Worm (Caenorhabditis elegans) whole organism, young adult: ENCODE data around the gene Y57G11C.8.
A peak's percentile ranks its signal among the peaks of the same experiment; 100 is the strongest.

ENCODE experiments used
- B0019.2 ChIP-seq: fragments of 200-800 bp; sonication (Bioruptor generic); conservative IDR thresholded peaks from 2 replicates; pipeline ENCODE4 v1.3.6; 2022; ENCODE audit warnings: missing genetic modification reagents, missing genetic modification characterization, missing compliant biosample characterization
- B0035.1 ChIP-seq: sonication (generic microtip); optimal IDR thresholded peaks from 2 replicates; lab custom pipeline; 2016; ENCODE audit warnings: missing genetic modification characterization, mild to moderate bottlenecking, missing compliant biosample characterization, missing genotype, missing genetic modification reagents
- C06A6.2 ChIP-seq: fragments of 200-800 bp; sonication (Bioruptor generic); conservative IDR thresholded peaks from 2 replicates; pipeline ENCODE4 v1.3.6; 2022; ENCODE audit warnings: missing genetic modification characterization, missing compliant biosample characterization
- C17E4.6 ChIP-seq: fragments of 200-800 bp; sonication (Bioruptor generic); IDR thresholded peaks from 2 replicates; pipeline ENCODE4 v1.3.6; 2022; ENCODE audit warnings: missing genetic modification reagents, missing genetic modification characterization, missing compliant biosample characterization
- F55B11.4 ChIP-seq: sonication (generic microtip); optimal IDR thresholded peaks from 2 replicates; lab custom pipeline; 2016; ENCODE audit warnings: missing compliant biosample characterization, missing genetic modification characterization, borderline replicate concordance; ENCODE audit not compliant: insufficient read depth
- K12H6.12 ChIP-seq: fragments of 200-800 bp; sonication (Bioruptor generic); optimal IDR thresholded peaks from 2 replicates; lab custom pipeline; 2018; ENCODE audit warnings: mild to moderate bottlenecking, missing genetic modification characterization, missing compliant biosample characterization
- T07F8.4 ChIP-seq: sonication (generic microtip); optimal IDR thresholded peaks from 2 replicates; lab custom pipeline; 2016; ENCODE audit warnings: mild to moderate bottlenecking, missing genetic modification characterization, moderate library complexity, missing compliant biosample characterization
- T26A5.8 ChIP-seq: sonication (generic microtip); optimal IDR thresholded peaks from 2 replicates; lab custom pipeline; 2016; ENCODE audit warnings: missing genetic modification characterization, missing compliant biosample characterization
- Y53G8AR.9 ChIP-seq: fragments of 200-800 bp; sonication (Bioruptor generic); conservative IDR thresholded peaks from 2 replicates; pipeline ENCODE4 v1.3.6; 2022; ENCODE audit warnings: missing genetic modification reagents, missing genetic modification characterization, missing compliant biosample characterization
- Y56A3A.18 ChIP-seq: fragments of 200-800 bp; sonication (Bioruptor generic); IDR thresholded peaks from 2 replicates; pipeline ENCODE4 v1.3.6; 2022; ENCODE audit warnings: missing genetic modification reagents, missing genetic modification characterization, missing compliant biosample characterization
- Y67H2A.10 ChIP-seq: fragments of 200-800 bp; sonication (Bioruptor generic); conservative IDR thresholded peaks from 2 replicates; pipeline ENCODE4 v1.3.6; 2022; ENCODE audit warnings: missing genetic modification reagents, missing genetic modification characterization, missing compliant biosample characterization
- ZK185.1 ChIP-seq: sonication (generic microtip); optimal IDR thresholded peaks from 2 replicates; lab custom pipeline; 2016; ENCODE audit warnings: mild to moderate bottlenecking, missing genetic modification characterization, missing compliant biosample characterization; ENCODE audit not compliant: poor library complexity, severe bottlenecking
- ama-1 ChIP-seq, 3 experiments: fragments of 150-350 bp in 1 of 3; sonication (generic microtip) in 2 of 3; optimal IDR thresholded peaks; 2 replicates each; lab custom pipeline; 2014 to 2018; ENCODE audit warnings: missing biosample characterization in 2 of 3, missing genetic modification characterization in 2 of 3, missing genetic modification reagents in 2 of 3
- athp-1 ChIP-seq: sonication (generic microtip); optimal IDR thresholded peaks from 2 replicates; lab custom pipeline; 2017; ENCODE audit warnings: mild to moderate bottlenecking, missing genetic modification characterization, missing compliant biosample characterization
- attf-3 ChIP-seq: fragments of 200-800 bp; sonication (Bioruptor generic); conservative IDR thresholded peaks from 2 replicates; pipeline ENCODE4 v1.3.6; 2022; ENCODE audit warnings: missing genetic modification reagents, missing genetic modification characterization, missing compliant biosample characterization
- attf-5 ChIP-seq: fragments of 200-800 bp; sonication (Bioruptor generic); optimal IDR thresholded peaks from 2 replicates; lab custom pipeline; 2018; ENCODE audit warnings: mild to moderate bottlenecking, missing genetic modification characterization, missing compliant biosample characterization
- bed-1 ChIP-seq: fragments of 200-800 bp; sonication (Bioruptor generic); IDR thresholded peaks from 2 replicates; pipeline ENCODE4 v1.3.6; 2022; ENCODE audit warnings: missing genetic modification reagents, missing genetic modification characterization, missing compliant biosample characterization
- cebp-1 ChIP-seq, 2 experiments: fragments of 200-800 bp in 1 of 2; sonication (Bioruptor generic) in 1 of 2; sonication (generic microtip) in 1 of 2; IDR thresholded peaks in 1 of 2; optimal IDR thresholded peaks in 1 of 2; 2 replicates each; pipeline versions ENCODE4 v1.3.6 to Lab custom; 2017 to 2022; ENCODE audit warnings: missing compliant biosample characterization in 2 of 2, missing genetic modification characterization in 2 of 2, mild to moderate bottlenecking in 1 of 2, missing genetic modification reagents in 1 of 2, moderate library complexity in 1 of 2
- cebp-2 ChIP-seq: fragments of 200-800 bp; sonication (Bioruptor generic); IDR thresholded peaks from 2 replicates; pipeline ENCODE4 v1.3.6; 2022; ENCODE audit warnings: missing genetic modification characterization, missing compliant biosample characterization
- ceh-100 ChIP-seq: fragments of 200-800 bp; sonication (Bioruptor generic); IDR thresholded peaks from 2 replicates; pipeline ENCODE4 v1.3.6; 2022; ENCODE audit warnings: missing genetic modification reagents, missing genetic modification characterization, missing compliant biosample characterization
- ceh-58 ChIP-seq: fragments of 200-800 bp; sonication (Bioruptor generic); IDR thresholded peaks from 2 replicates; pipeline ENCODE4 v1.3.6; 2022; ENCODE audit warnings: missing genetic modification characterization, missing compliant biosample characterization
- ekl-4 ChIP-seq: fragments of 200-800 bp; sonication (Bioruptor generic); IDR thresholded peaks from 2 replicates; pipeline ENCODE4 v1.3.6; 2022; ENCODE audit warnings: missing genetic modification reagents, missing genetic modification characterization, missing compliant biosample characterization
- him-1 ChIP-seq: sonication (generic microtip); optimal IDR thresholded peaks from 2 replicates; lab custom pipeline; 2016; ENCODE audit warnings: missing genotype, missing genetic modification reagents, missing genetic modification characterization, missing compliant biosample characterization
- hlh-12 ChIP-seq: sonication (generic microtip); optimal IDR thresholded peaks from 2 replicates; lab custom pipeline; 2016; ENCODE audit warnings: missing genetic modification characterization, missing compliant biosample characterization
- hmg-20 ChIP-seq: fragments of 200-800 bp; sonication (Bioruptor generic); IDR thresholded peaks from 2 replicates; pipeline ENCODE4 v1.3.6; 2022; ENCODE audit warnings: missing genetic modification reagents, missing genetic modification characterization, missing compliant biosample characterization
- hsf-1 ChIP-seq: fragments of 200-800 bp; sonication (Bioruptor generic); IDR thresholded peaks from 2 replicates; pipeline ENCODE4 v1.3.6; 2022; ENCODE audit warnings: missing genetic modification reagents, missing genetic modification characterization, missing compliant biosample characterization
- lag-1 ChIP-seq: fragments of 200-800 bp; sonication (Bioruptor generic); IDR thresholded peaks from 2 replicates; pipeline ENCODE4 v1.3.6; 2022; ENCODE audit warnings: missing genetic modification reagents, missing genetic modification characterization, missing compliant biosample characterization
- lin-54 ChIP-seq: fragments of 200-800 bp; sonication (Bioruptor generic); optimal IDR thresholded peaks from 2 replicates; lab custom pipeline; 2018; ENCODE audit warnings: mild to moderate bottlenecking, missing genetic modification characterization, missing compliant biosample characterization
- mel-28 ChIP-seq: sonication (generic microtip); optimal IDR thresholded peaks from 2 replicates; lab custom pipeline; 2016; ENCODE audit warnings: borderline replicate concordance, mild to moderate bottlenecking, missing genetic modification characterization, missing compliant biosample characterization
- nfyb-1 ChIP-seq: fragments of 200-800 bp; sonication (Bioruptor generic); IDR thresholded peaks from 2 replicates; pipeline ENCODE4 v1.3.6; 2022; ENCODE audit warnings: missing genetic modification reagents, missing genetic modification characterization, missing compliant biosample characterization
- nhr-120 ChIP-seq: fragments of 200-800 bp; sonication (Bioruptor generic); IDR thresholded peaks from 2 replicates; pipeline ENCODE4 v1.3.6; 2022; ENCODE audit warnings: missing genetic modification characterization, missing compliant biosample characterization
- nhr-27 ChIP-seq: fragments of 200-800 bp; sonication (Bioruptor generic); optimal IDR thresholded peaks from 2 replicates; lab custom pipeline; 2018; ENCODE audit warnings: mild to moderate bottlenecking, missing genetic modification characterization, moderate library complexity, missing compliant biosample characterization
- pbrm-1 ChIP-seq: fragments of 200-800 bp; sonication (Bioruptor generic); IDR thresholded peaks from 2 replicates; pipeline ENCODE4 v1.3.6; 2022; ENCODE audit warnings: missing genetic modification reagents, missing genetic modification characterization, missing compliant biosample characterization
- pha-4 ChIP-seq: fragments of 150-350 bp; sonication (generic microtip); optimal IDR thresholded peaks from 2 replicates; lab custom pipeline; 2014; ENCODE audit warnings: missing biosample characterization, missing genetic modification reagents, missing genetic modification characterization
- rcor-1 ChIP-seq: fragments of 200-800 bp; sonication (Bioruptor generic); IDR thresholded peaks from 2 replicates; pipeline ENCODE4 v1.3.6; 2022; ENCODE audit warnings: missing genetic modification reagents, missing genetic modification characterization, missing compliant biosample characterization
- sea-2 ChIP-seq: fragments of 200-800 bp; sonication (Bioruptor generic); IDR thresholded peaks from 2 replicates; pipeline ENCODE4 v1.3.6; 2022; ENCODE audit warnings: missing genetic modification characterization, missing compliant biosample characterization
- snpc-1.1 ChIP-seq: sonication (generic microtip); optimal IDR thresholded peaks from 2 replicates; lab custom pipeline; 2017; ENCODE audit warnings: missing genetic modification characterization, mild to moderate bottlenecking, missing compliant biosample characterization, antibody characterized with exemption, moderate library complexity, missing genotype, missing genetic modification reagents; ENCODE audit not compliant: insufficient read depth
- snpc-4 ChIP-seq, 5 experiments: fragments of 150-350 bp in 1 of 5; sonication (generic microtip) in 4 of 5; optimal IDR thresholded peaks; 2 replicates each; lab custom pipeline; 2014 to 2018; ENCODE audit warnings: missing genetic modification characterization in 5 of 5, missing biosample characterization in 3 of 5, antibody characterized with exemption in 2 of 5, mild to moderate bottlenecking in 2 of 5, missing compliant biosample characterization in 2 of 5, missing genotype in 2 of 5, moderate library complexity in 2 of 5, missing genetic modification reagents in 1 of 5
- somi-1 ChIP-seq: fragments of 200-800 bp; sonication (Bioruptor generic); optimal IDR thresholded peaks from 2 replicates; lab custom pipeline; 2018; ENCODE audit warnings: mild to moderate bottlenecking, missing genetic modification characterization, missing compliant biosample characterization
- tlf-1 ChIP-seq: fragments of 200-800 bp; sonication (Bioruptor generic); optimal IDR thresholded peaks from 2 replicates; lab custom pipeline; 2018; ENCODE audit warnings: mild to moderate bottlenecking, missing genetic modification characterization, missing compliant biosample characterization
- unc-130 ChIP-seq: sonication (generic microtip); optimal IDR thresholded peaks from 2 replicates; lab custom pipeline; 2016; ENCODE audit warnings: missing genetic modification reagents, missing genetic modification characterization, missing compliant biosample characterization
- ztf-22 ChIP-seq: fragments of 200-800 bp; sonication (Bioruptor generic); optimal IDR thresholded peaks from 2 replicates; lab custom pipeline; 2018; ENCODE audit warnings: mild to moderate bottlenecking, missing genetic modification characterization, moderate library complexity, missing compliant biosample characterization

The Y57G11C.8 gene

ce11 chrIV:14763938-14764718 is 17.5 kb upstream of the Y57G11C.8 start:
- TF ChIP-seq attf-5 (no peak), cebp-1 (GFP tag; IDR thresholded peaks at IDR 0.05; lab: Robert Waterston, UW) (no peak), cebp-1 (tag; optimal IDR thresholded peaks at IDR 0.05; lab: Kevin White, UChicago) (peak; percentile 28), ama-1 (optimal IDR thresholded peaks at IDR 0.05; lab: Kevin White, UChicago) (peak; percentile 70), ama-1 (GFP tag; optimal IDR thresholded peaks at IDR 0.05; lab: Kevin White, UChicago) (no peak), Y53G8AR.9 (GFP tag; lab: Robert Waterston, UW) (peak; percentile 30; the same call in 1 of the 2 replicates), hlh-12 (tag; lab: Kevin White, UChicago) (no peak), lag-1 (no peak)

- no peak for TF ChIP-seq nhr-120 (GFP tag; lab: Robert Waterston, UW)
- TF ChIP-seq pha-4 (tag; lab: Kevin White, UChicago): no peak
- TF ChIP-seq lin-54 (GFP tag; lab: Kevin White, UChicago): peak; percentile 70
- TF ChIP-seq lag-1: no peak
- TF ChIP-seq ceh-58 (GFP tag; lab: Robert Waterston, UW): no peak
- peak; percentile 21 for TF ChIP-seq athp-1 (tag; lab: Kevin White, UChicago)
- TF ChIP-seq nfyb-1 (GFP tag; lab: Robert Waterston, UW): peak; percentile 68; the same call in 1 of the 2 replicates
- TF ChIP-seq attf-3 (GFP tag; lab: Robert Waterston, UW): peak; percentile 44
- no peak for TF ChIP-seq mel-28 (tag; lab: Kevin White, UChicago)
- no peak for TF ChIP-seq cebp-2 (GFP tag; lab: Robert Waterston, UW)
- 0 out of 2 replicates have a peak, but pooled peaks have one; percentile 1 for TF ChIP-seq B0019.2 (GFP tag; lab: Robert Waterston, UW)
- TF ChIP-seq him-1 (tag; lab: Kevin White, UChicago): peak; percentile 74
- TF ChIP-seq rcor-1 (GFP tag; lab: Robert Waterston, UW): peak; percentile 88
- no peak for TF ChIP-seq attf-5
- peak; percentile 42; the same call in 1 of the 2 replicates for TF ChIP-seq C17E4.6 (GFP tag; lab: Robert Waterston, UW)
- peak; percentile 96 for TF ChIP-seq snpc-1.1 (tag; lab: Kevin White, UChicago)
- TF ChIP-seq unc-130 (GFP tag; lab: Kevin White, UChicago): peak; percentile 27
- no peak for TF ChIP-seq T07F8.4 (tag; lab: Kevin White, UChicago)
- peak; percentile 70 for TF ChIP-seq ceh-100 (GFP tag; lab: Robert Waterston, UW)
- no peak for TF ChIP-seq ama-1 (optimal IDR thresholded peaks at IDR 0.05; lab: Kevin White, UChicago)
- TF ChIP-seq ama-1 (GFP tag; optimal IDR thresholded peaks at IDR 0.05; lab: Kevin White, UChicago): peak in 1 of 2 experiments; percentile 41
- 0 out of 2 replicates have a peak, but pooled peaks have one; percentile 26 for TF ChIP-seq Y56A3A.18
- peak; percentile 96 for TF ChIP-seq pbrm-1 (GFP tag; lab: Robert Waterston, UW)
- peak; percentile 45; the same call in 1 of the 2 replicates for TF ChIP-seq hmg-20 (GFP tag; lab: Robert Waterston, UW)
- TF ChIP-seq bed-1 (GFP tag; lab: Robert Waterston, UW): no peak
- no peak for TF ChIP-seq somi-1 (GFP tag; lab: Kevin White, UChicago)
- TF ChIP-seq ztf-22: no peak
- 0 out of 2 replicates have a peak, but pooled peaks have one; percentile 49 for TF ChIP-seq sea-2 (GFP tag; lab: Robert Waterston, UW)
- TF ChIP-seq B0035.1: no peak
- no peak for TF ChIP-seq C06A6.2 (GFP tag; lab: Robert Waterston, UW)
- peak; percentile 13 for TF ChIP-seq tlf-1 (GFP tag; lab: Kevin White, UChicago)
- peak; percentile 71 for TF ChIP-seq ekl-4
- 0 out of 2 replicates have a peak, but pooled peaks have one; percentile 32 for TF ChIP-seq Y67H2A.10 (GFP tag; lab: Robert Waterston, UW)
- TF ChIP-seq F55B11.4 (tag; lab: Kevin White, UChicago): no peak
- TF ChIP-seq T26A5.8 (tag; lab: Kevin White, UChicago): no peak
- peak; percentile 57 for TF ChIP-seq hsf-1 (GFP tag; lab: Robert Waterston, UW)
- no peak for TF ChIP-seq ZK185.1 (tag; lab: Kevin White, UChicago)
- TF ChIP-seq snpc-4 (GFP tag; optimal IDR thresholded peaks at IDR 0.05; lab: Kevin White, UChicago): peak; percentile 97
- TF ChIP-seq snpc-4 (tag; optimal IDR thresholded peaks at IDR 0.05; lab: Kevin White, UChicago): peak; percentile 95 to 99 (median 98)
- no peak for TF ChIP-seq nhr-27 (tag; lab: Kevin White, UChicago)
- no peak for TF ChIP-seq K12H6.12 (tag; lab: Kevin White, UChicago)
Measured at ce11 chrIV:14764719-14765173, 16.9 kb upstream of the Y57G11C.8 start.
